Worm (Caenorhabditis elegans): ENCODE data around the gene daf-19.

daf-19 gene

DNA sequence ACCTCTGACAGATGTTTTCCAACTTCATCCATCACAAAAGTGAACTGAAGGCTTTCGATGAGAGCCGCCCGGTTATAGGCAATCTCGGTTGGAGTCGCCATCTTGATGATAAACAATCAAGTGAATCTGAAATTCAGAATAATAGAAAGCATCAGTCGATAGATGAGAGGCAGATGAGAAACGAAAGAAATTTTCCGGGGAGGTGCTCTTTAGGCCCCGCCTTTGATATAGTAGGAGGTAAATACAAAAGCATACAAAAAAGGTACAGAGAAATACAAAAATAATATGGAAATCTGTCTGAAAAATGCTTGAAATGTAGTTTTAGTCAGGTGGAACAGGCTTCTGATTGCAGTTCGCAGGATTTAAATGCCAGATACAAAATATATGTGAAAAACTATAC, 13.5 kb upstream of the daf-19 start, which contains the start of gene srd-1:
Gene srd-1 (minus strand): TSS at position 101 of the 400 bp plus-strand sequence.
- no peak for TF ChIP-seq lin-15B (tag; optimal IDR thresholded peaks at IDR 0.05)
- no peak for TF ChIP-seq ceh-90 (tag; optimal IDR thresholded peaks at IDR 0.05)
- no peak for TF ChIP-seq mef-2 (tag; optimal IDR thresholded peaks at IDR 0.05)
- TF ChIP-seq ceh-88 (GFP tag; IDR thresholded peaks at IDR 0.05) = no peak
- no peak for TF ChIP-seq swsn-7 (tag; optimal IDR thresholded peaks at IDR 0.05)

DNA sequence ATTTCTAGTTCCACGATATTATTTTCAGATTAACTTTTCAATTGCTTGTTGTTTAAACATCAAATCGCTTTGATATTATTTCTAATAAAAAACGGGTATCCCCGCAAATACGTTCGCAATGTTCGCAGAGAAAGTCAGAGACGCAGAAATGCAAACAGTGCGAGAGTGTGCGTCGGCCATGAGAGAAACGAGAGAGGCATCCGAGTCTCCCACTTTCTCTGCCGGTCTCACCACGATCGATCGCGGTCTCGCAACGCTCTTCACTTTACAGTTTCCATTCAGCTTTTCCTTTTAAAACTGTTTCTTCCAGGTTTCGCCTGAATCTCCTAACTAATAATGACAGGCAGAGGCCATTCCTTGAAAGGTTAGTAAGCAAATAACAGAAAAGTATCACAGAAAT, 5.2 kb upstream of the daf-19 start, which contains the start of gene F33H1.4:
Gene F33H1.4 (plus strand): TSS at position 311 of the 400 bp plus-strand sequence.
- peak; percentile 65 for TF ChIP-seq snu-23 (GFP tag; optimal IDR thresholded peaks at IDR 0.05)
- peak; percentile 61 for TF ChIP-seq rnt-1 (tag; optimal IDR thresholded peaks at IDR 0.05)
- peak; percentile 16 for TF ChIP-seq xbp-1 (tag; optimal IDR thresholded peaks at IDR 0.05)
- peak; percentile 17 for TF ChIP-seq nhr-19 (GFP tag; conservative IDR thresholded peaks at IDR 0.05)
- TF ChIP-seq dpl-1 (GFP tag; optimal IDR thresholded peaks at IDR 0.05) = peak; percentile 27 to 50 (median 50)
- peak in 1 of 6 experiments; percentile 22 for TF ChIP-seq elt-3 (tag; optimal IDR thresholded peaks at IDR 0.05)
- no peak for TF ChIP-seq ceh-88 (GFP tag; IDR thresholded peaks at IDR 0.05)
- peak; percentile 89 for TF ChIP-seq lin-14 (GFP tag; optimal IDR thresholded peaks at IDR 0.05)
- no peak for TF ChIP-seq fkh-4 (tag; optimal IDR thresholded peaks at IDR 0.05; ENCODE audit: borderline replicate concordance)
- peak; percentile 62 to 74 for TF ChIP-seq lin-35 (GFP tag; optimal IDR thresholded peaks at IDR 0.05)
- no peak for TF ChIP-seq lir-3 (tag; optimal IDR thresholded peaks at IDR 0.05; ENCODE audit: poor library complexity)
- no peak for TF ChIP-seq C16A3.4 (tag; optimal IDR thresholded peaks at IDR 0.05)
- TF ChIP-seq zip-4 (GFP tag; optimal IDR thresholded peaks at IDR 0.05) = peak; percentile 30
- TF ChIP-seq nhr-85 (tag) = peak; percentile 64
- TF ChIP-seq nhr-28 (tag; optimal IDR thresholded peaks at IDR 0.05) = no peak
- peak; percentile 91 for TF ChIP-seq blmp-1 (tag; optimal IDR thresholded peaks at IDR 0.05)
- peak; percentile 23 for TF ChIP-seq F16B12.6 (tag; optimal IDR thresholded peaks at IDR 0.05)
- TF ChIP-seq lin-39 (tag; optimal IDR thresholded peaks at IDR 0.05) = no peak
- TF ChIP-seq nhr-77 (tag; optimal IDR thresholded peaks at IDR 0.05) = peak; percentile 23
- TF ChIP-seq nhr-47 (tag; optimal IDR thresholded peaks at IDR 0.05) = peak; percentile 61
- no peak for TF ChIP-seq pqm-1 (tag; optimal IDR thresholded peaks at IDR 0.05)
- no peak for TF ChIP-seq zag-1 (tag; optimal IDR thresholded peaks at IDR 0.05)
- TF ChIP-seq lsy-2 (tag; optimal IDR thresholded peaks at IDR 0.05) = peak; percentile 83 to 97
- TF ChIP-seq skn-1 (tag; optimal IDR thresholded peaks at IDR 0.05) = peak; percentile 3
- peak; percentile 6 for TF ChIP-seq aly-2 (tag; optimal IDR thresholded peaks at IDR 0.05)
- peak; percentile 61 for TF ChIP-seq nhr-71 (tag; optimal IDR thresholded peaks at IDR 0.05)
- TF ChIP-seq swsn-7 (tag; optimal IDR thresholded peaks at IDR 0.05) = peak; percentile 35
- TF ChIP-seq nhr-90 (tag; optimal IDR thresholded peaks at IDR 0.05; ENCODE audit: poor library complexity) = peak; percentile 28
- TF ChIP-seq mdl-1 (tag; optimal IDR thresholded peaks at IDR 0.05) = peak in 1 of 2 experiments; percentile 19
- peak; percentile 48 for TF ChIP-seq nhr-20 (tag; optimal IDR thresholded peaks at IDR 0.05)
- peak; percentile 68 to 84 for TF ChIP-seq efl-1 (optimal IDR thresholded peaks at IDR 0.05)
- TF ChIP-seq efl-1 (GFP tag; optimal IDR thresholded peaks at IDR 0.05 in 1 of 2) = peak; percentile 50 to 95
- peak; percentile 50 for TF ChIP-seq fkh-8 (tag; optimal IDR thresholded peaks at IDR 0.05)
- no peak for TF ChIP-seq ets-5 (GFP tag; IDR thresholded peaks at IDR 0.05)
- no peak for TF ChIP-seq Y116A8C.19 (tag; optimal IDR thresholded peaks at IDR 0.05; ENCODE audit: borderline replicate concordance)
- TF ChIP-seq ceh-82 (tag; optimal IDR thresholded peaks at IDR 0.05) = peak in 2 of 3 experiments; percentile 20 to 57
- no peak for TF ChIP-seq fos-1 (tag; optimal IDR thresholded peaks at IDR 0.05)
- peak; percentile 70 for TF ChIP-seq mep-1 (tag; optimal IDR thresholded peaks at IDR 0.05)
- no peak for TF ChIP-seq sup-37 (GFP tag; optimal IDR thresholded peaks at IDR 0.05)
- peak; percentile 8 for TF ChIP-seq jun-1 (tag; optimal IDR thresholded peaks at IDR 0.05)
- TF ChIP-seq nhr-84 (tag; optimal IDR thresholded peaks at IDR 0.05) = no peak
- TF ChIP-seq unc-62 (GFP tag; optimal IDR thresholded peaks at IDR 0.05) = no peak
- TF ChIP-seq lin-15B (tag; optimal IDR thresholded peaks at IDR 0.05) = peak; percentile 87
- peak; percentile 98 for TF ChIP-seq lin-13 (GFP tag; optimal IDR thresholded peaks at IDR 0.05)
- peak; percentile 7 for TF ChIP-seq unc-86 (tag; optimal IDR thresholded peaks at IDR 0.05)

All from whole organism, L1 larva.